Fruit fly (Drosophila melanogaster) whole organism, embryonic: Measurements from ENCODE around the gene UK114.

Source experiments
- CG10959 ChIP-seq: fragments of 200-800 bp; sonication (Bioruptor generic); IDR thresholded peaks from 2 replicates; pipeline ENCODE4 v1.3.6; 2022; ENCODE audit warnings: missing biosample characterization, missing genetic modification characterization
- CG10979 ChIP-seq: fragments of 200-800 bp; sonication (Bioruptor generic); optimal IDR thresholded peaks from 2 replicates; lab custom pipeline; 2018; ENCODE audit warnings: missing biosample characterization, mild to moderate bottlenecking, missing genetic modification characterization, moderate library complexity
- CG18619 ChIP-seq: fragments of 200-800 bp; sonication (Bioruptor generic); optimal IDR thresholded peaks from 3 replicates; lab custom pipeline; 2017; ENCODE audit warnings: missing biosample characterization, mild to moderate bottlenecking, missing genetic modification characterization
- CG3407 ChIP-seq: fragments of 200-800 bp; sonication (Bioruptor generic); optimal IDR thresholded peaks from 2 replicates; lab custom pipeline; 2018; ENCODE audit warnings: missing biosample characterization, mild to moderate bottlenecking, missing genetic modification characterization
- CG34224 ChIP-seq: fragments of 200-800 bp; sonication (Bioruptor generic); IDR thresholded peaks from 3 replicates; pipeline ENCODE4 v1.3.6; 2022; ENCODE audit warnings: missing biosample characterization, missing genetic modification characterization; ENCODE audit not compliant: partially characterized antibody
- CG3847 ChIP-seq: fragments of 200-800 bp; sonication (Bioruptor generic); IDR thresholded peaks from 2 replicates; pipeline ENCODE4 v1.3.6; 2022; ENCODE audit warnings: missing biosample characterization, missing genetic modification characterization
- CG5245 ChIP-seq: fragments of 200-800 bp; sonication (Bioruptor generic); optimal IDR thresholded peaks from 3 replicates; lab custom pipeline; 2016; ENCODE audit warnings: missing biosample characterization, missing genetic modification characterization
- CG6689 ChIP-seq: fragments of 200-800 bp; sonication (Bioruptor generic); IDR thresholded peaks from 2 replicates; pipeline ENCODE4 v1.3.6; 2022; ENCODE audit warnings: missing biosample characterization, missing genetic modification characterization
- Doc3 ChIP-seq: fragments of 200-800 bp; sonication (Bioruptor generic); IDR thresholded peaks from 3 replicates; pipeline ENCODE4 v1.3.6; 2022; ENCODE audit warnings: missing biosample characterization, missing genetic modification characterization; ENCODE audit not compliant: partially characterized antibody
- Ets65A ChIP-seq: fragments of 200-800 bp; sonication (Bioruptor generic); peaks from one replicate; lab custom pipeline; 2016; ENCODE audit warnings: missing biosample characterization, missing genetic modification characterization
- Hr39 ChIP-seq: fragments of >200 bp; optimal IDR thresholded peaks from 2 replicates; lab custom pipeline; 2017
- PHDP ChIP-seq: fragments of 200-800 bp; sonication (Bioruptor generic); optimal IDR thresholded peaks from 3 replicates; lab custom pipeline; 2018; ENCODE audit warnings: missing biosample characterization, mild to moderate bottlenecking, missing genetic modification characterization, moderate library complexity
- chinmo ChIP-seq: fragments of 200-800 bp; sonication (Bioruptor generic); IDR thresholded peaks from 4 replicates; pipeline ENCODE4 v1.3.6; 2022; ENCODE audit warnings: missing biosample characterization, missing genetic modification characterization; ENCODE audit not compliant: partially characterized antibody
- fd3F ChIP-seq: fragments of 200-800 bp; sonication (Bioruptor generic); optimal IDR thresholded peaks from 2 replicates; lab custom pipeline; 2018; ENCODE audit warnings: missing biosample characterization, mild to moderate bottlenecking, missing genetic modification characterization, moderate library complexity
- grau ChIP-seq: fragments of 200-800 bp; optimal IDR thresholded peaks from 3 replicates; lab custom pipeline; 2019; ENCODE audit warnings: missing biosample characterization, mild to moderate bottlenecking, missing genetic modification characterization, moderate library complexity
- pnt ChIP-seq: fragments of 200-800 bp; sonication (Bioruptor generic); optimal IDR thresholded peaks from 3 replicates; lab custom pipeline; 2016; ENCODE audit warnings: missing biosample characterization, missing genetic modification characterization
- tin ChIP-seq: fragments of 200-800 bp; sonication (Bioruptor generic); optimal IDR thresholded peaks from 3 replicates; lab custom pipeline; 2016; ENCODE audit warnings: missing biosample characterization, missing genetic modification characterization
- usp ChIP-seq: fragments of >200 bp; optimal IDR thresholded peaks from 2 replicates; lab custom pipeline; 2017; ENCODE audit warnings: missing biosample characterization, missing genetic modification characterization
- wdn ChIP-seq: fragments of 200-800 bp; sonication (Bioruptor generic); IDR thresholded peaks from 2 replicates; pipeline ENCODE4 v1.3.6; 2022; ENCODE audit warnings: missing biosample characterization, missing genetic modification characterization

Gene UK114

DNA sequence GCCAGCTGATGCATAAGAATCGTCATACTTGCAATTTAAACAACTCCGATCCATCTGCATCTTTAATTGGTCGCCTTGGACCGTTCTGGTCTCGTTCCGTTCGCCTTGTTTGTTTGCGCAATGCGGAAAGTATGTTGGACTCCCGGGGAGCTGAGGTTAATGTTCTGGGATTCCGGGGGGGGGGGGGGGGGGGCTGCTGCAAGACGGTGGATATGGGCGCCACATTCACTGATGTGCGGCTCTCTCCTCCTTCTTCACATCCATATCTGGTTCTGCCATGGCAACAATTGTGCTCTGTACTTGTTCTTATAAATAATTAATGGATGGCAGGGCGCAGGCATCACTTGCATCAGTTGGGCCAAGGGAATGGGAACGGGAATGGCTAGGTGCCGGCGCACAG lies 31.5 kb downstream of the UK114 start:
- TF ChIP-seq PHDP (tag; lab: Kevin White, UChicago) (no peak), CG5245 (GFP tag; lab: Kevin White, UChicago) (no peak), CG6689 (GFP tag; lab: Robert Waterston, UW) (no peak), CG18619 (no peak), tin (GFP tag; lab: Kevin White, UChicago) (no peak), CG10979 (no peak), CG10959 (0 out of 2 replicates have a peak, but pooled peaks have one; percentile 0), wdn (GFP tag; lab: Robert Waterston, UW) (no peak), CG3407 (GFP tag; lab: Kevin White, UChicago) (no peak), CG3847 (no peak), Ets65A (GFP tag; lab: Kevin White, UChicago) (peak; percentile 29), Doc3 (GFP tag; lab: Robert Waterston, UW) (no peak), CG34224 (GFP tag; lab: Robert Waterston, UW) (no peak), grau (tag; lab: Kevin White, UChicago) (no peak), fd3F (GFP tag; lab: Kevin White, UChicago) (no peak), usp (GFP tag; lab: Kevin White, UChicago) (no peak), pnt (GFP tag; lab: Kevin White, UChicago) (no peak), Hr39 (lab: Kevin White, UChicago) (peak; percentile 81), chinmo (GFP tag; lab: Robert Waterston, UW) (no peak)
